Worm (Caenorhabditis elegans): ENCODE results near the gene nkat-3.

nkat-3 gene

ce11 chrX:15408577-15408976 is 33.0 kb upstream of the nkat-3 start:
- TF ChIP-seq repo-1 (tag; optimal IDR thresholded peaks at IDR 0.05) (no peak), snpc-4 (GFP tag; optimal IDR thresholded peaks at IDR 0.05) (no peak), snpc-4 (tag; optimal IDR thresholded peaks at IDR 0.05) (no peak), nfya-2 (GFP tag; IDR thresholded peaks at IDR 0.05) (no peak), nhr-80 (tag; optimal IDR thresholded peaks at IDR 0.05) (peak; percentile 44), ceh-40 (GFP tag; IDR thresholded peaks at IDR 0.05) (no peak), mel-28 (tag; optimal IDR thresholded peaks at IDR 0.05; ENCODE audit: borderline replicate concordance) (no peak), nhr-27 (tag; optimal IDR thresholded peaks at IDR 0.05) (no peak)

DNA sequence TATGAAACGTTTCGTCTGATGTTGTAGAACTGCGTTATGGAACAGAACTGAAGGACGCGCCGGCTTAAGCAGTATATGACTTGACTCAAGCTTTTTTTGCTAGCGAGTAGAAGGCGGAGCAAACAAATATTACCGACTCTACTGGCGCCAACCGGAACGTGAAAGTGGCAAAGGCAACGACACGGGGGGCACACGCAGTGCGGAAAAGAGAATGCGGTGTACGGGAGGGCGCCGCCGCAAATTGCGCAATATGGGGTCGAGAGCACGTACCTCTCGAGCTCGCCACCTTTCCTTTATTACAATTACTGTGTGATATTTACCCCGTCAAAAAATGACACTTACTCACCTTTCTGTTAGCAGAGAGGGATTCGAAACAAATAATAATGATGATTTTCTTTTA is 26.3 kb upstream of the nkat-3 start, which contains the start of gene pqn-36:
pqn-36 (minus strand) TSS at position 268 of the 400 bp plus-strand sequence.
- TF ChIP-seq ceh-91 (GFP tag; IDR thresholded peaks at IDR 0.05): no peak
- no peak for TF ChIP-seq Y53G8AR.9 (GFP tag; conservative IDR thresholded peaks at IDR 0.05)
- 0 out of 2 replicates have a peak, but pooled peaks have one; percentile 64 for TF ChIP-seq F37B4.10 (GFP tag; IDR thresholded peaks at IDR 0.05)
- TF ChIP-seq B0336.3 (GFP tag; IDR thresholded peaks at IDR 0.05): no peak
- no peak for TF ChIP-seq ccch-3 (GFP tag; optimal IDR thresholded peaks at IDR 0.05)
- no peak for TF ChIP-seq attf-5 (GFP tag; optimal IDR thresholded peaks at IDR 0.05)
- TF ChIP-seq sdz-38 (tag; optimal IDR thresholded peaks at IDR 0.05): no peak
- no peak for TF ChIP-seq T26A5.8 (tag; optimal IDR thresholded peaks at IDR 0.05)
- peak; percentile 58 for TF ChIP-seq zfh-2 (GFP tag; conservative IDR thresholded peaks at IDR 0.05)
- TF ChIP-seq F55B11.4 (tag; optimal IDR thresholded peaks at IDR 0.05; ENCODE audit: borderline replicate concordance, insufficient read depth): no peak

DNA sequence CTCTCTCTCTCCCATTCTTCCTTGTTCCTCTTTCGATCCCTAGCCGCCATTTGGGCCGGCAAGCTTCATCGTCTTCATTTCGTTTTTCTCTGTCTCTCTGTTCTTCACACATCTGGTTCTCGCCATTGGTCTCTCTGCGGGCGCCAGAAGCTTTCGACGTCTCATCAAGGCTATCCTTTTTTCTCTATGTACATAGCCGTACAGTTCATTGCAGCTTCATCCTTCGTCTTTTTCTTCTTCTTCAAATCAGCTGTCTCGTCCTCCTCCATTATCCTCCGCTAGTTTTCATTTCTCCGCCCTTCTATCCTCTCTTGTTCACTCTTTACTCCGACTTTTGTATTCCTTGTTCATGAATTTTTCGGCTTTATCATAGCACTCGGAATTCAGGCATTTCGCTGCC is 20.9 kb upstream of the nkat-3 start, which contains the start of gene F39D8.3:
F39D8.3 (plus strand) TSS at position 301 of the 400 bp plus-strand sequence.
- TF ChIP-seq tbx-9 (tag; optimal IDR thresholded peaks at IDR 0.05; ENCODE audit: borderline replicate concordance): no peak
- no peak for TF ChIP-seq atf-7 (tag; optimal IDR thresholded peaks at IDR 0.05)
- TF ChIP-seq dpff-1 (tag; optimal IDR thresholded peaks at IDR 0.05): no peak
- no peak for TF ChIP-seq zfh-2 (GFP tag; conservative IDR thresholded peaks at IDR 0.05)
- TF ChIP-seq lag-1 (GFP tag; IDR thresholded peaks at IDR 0.05): no peak
- TF ChIP-seq madf-3 (GFP tag; IDR thresholded peaks at IDR 0.05): no peak
- no peak for TF ChIP-seq F49E8.2 (tag; optimal IDR thresholded peaks at IDR 0.05; ENCODE audit: insufficient read depth)
- TF ChIP-seq F37B4.10 (GFP tag; IDR thresholded peaks at IDR 0.05): no peak
- no peak for TF ChIP-seq madf-8 (GFP tag; conservative IDR thresholded peaks at IDR 0.05)
- TF ChIP-seq nhr-80 (tag; optimal IDR thresholded peaks at IDR 0.05): no peak
- no peak for TF ChIP-seq snpc-3.4 (tag; optimal IDR thresholded peaks at IDR 0.05)
- no peak for TF ChIP-seq C17E4.6 (GFP tag; IDR thresholded peaks at IDR 0.05)
- no peak for TF ChIP-seq attf-3 (GFP tag; conservative IDR thresholded peaks at IDR 0.05)

DNA sequence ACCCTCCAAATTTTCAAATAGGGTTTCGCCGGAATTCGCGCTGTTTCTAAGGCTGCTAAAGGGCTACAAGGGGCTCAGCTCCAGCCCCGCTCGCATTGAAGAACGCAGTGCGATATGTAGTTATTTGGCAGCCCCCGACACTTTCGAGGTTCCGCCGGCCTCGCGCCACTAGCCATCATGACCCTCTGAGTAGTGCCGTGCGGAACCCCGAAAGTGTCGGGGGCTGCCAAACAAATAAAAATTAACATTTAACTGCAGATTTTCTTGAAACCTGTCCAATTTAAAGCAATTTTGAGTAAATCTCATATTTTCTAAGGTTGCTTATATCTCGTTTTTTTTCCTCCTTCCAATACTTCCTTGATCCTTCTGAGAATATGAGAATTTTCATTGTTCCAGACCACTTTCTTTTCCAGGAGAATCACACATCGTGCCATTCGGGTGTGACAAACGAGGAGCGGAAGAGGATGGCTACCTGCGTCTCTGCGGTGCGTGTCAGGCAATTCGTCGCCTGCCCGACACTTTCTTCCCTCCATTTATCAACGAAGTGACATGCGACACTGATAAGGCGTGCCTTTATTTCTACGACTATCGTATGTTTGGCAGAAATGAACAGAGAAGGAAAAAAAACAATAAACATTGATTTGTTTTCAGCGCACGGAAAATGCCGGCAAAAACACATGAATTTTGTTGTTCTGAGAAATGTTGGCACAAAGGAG is 17.7 kb upstream of the nkat-3 start:
- TF ChIP-seq unc-62 (GFP tag; optimal IDR thresholded peaks at IDR 0.05): peak; percentile 27
- TF ChIP-seq zfh-2 (GFP tag; conservative IDR thresholded peaks at IDR 0.05): peak; percentile 56; the same call in 1 of the 2 replicates
- TF ChIP-seq bed-1 (GFP tag; IDR thresholded peaks at IDR 0.05): no peak
- TF ChIP-seq snpc-4 (GFP tag; optimal IDR thresholded peaks at IDR 0.05): no peak
- TF ChIP-seq snpc-4 (tag; optimal IDR thresholded peaks at IDR 0.05): peak in 3 of 4 experiments; percentile 72 to 80 (median 75)
- peak; percentile 96 for TF ChIP-seq nhr-80 (tag; optimal IDR thresholded peaks at IDR 0.05)
- peak; percentile 77 for TF ChIP-seq dox-1 (GFP tag; IDR thresholded peaks at IDR 0.05)
- peak; percentile 6 for TF ChIP-seq ztf-22 (GFP tag; optimal IDR thresholded peaks at IDR 0.05)
- peak; percentile 92 for TF ChIP-seq ets-4 (GFP tag; optimal IDR thresholded peaks at IDR 0.05)
- TF ChIP-seq pbrm-1 (GFP tag; IDR thresholded peaks at IDR 0.05): 0 out of 2 replicates have a peak, but pooled peaks have one; percentile 15
- TF ChIP-seq aptf-2 (GFP tag; conservative IDR thresholded peaks at IDR 0.05): no peak
- peak in 1 of 2 experiments; percentile 8 for TF ChIP-seq let-607 (tag; optimal IDR thresholded peaks at IDR 0.05)
